Fruit fly (Drosophila melanogaster): ENCODE measurements around the gene CG7102.

The CG7102 gene

DNA sequence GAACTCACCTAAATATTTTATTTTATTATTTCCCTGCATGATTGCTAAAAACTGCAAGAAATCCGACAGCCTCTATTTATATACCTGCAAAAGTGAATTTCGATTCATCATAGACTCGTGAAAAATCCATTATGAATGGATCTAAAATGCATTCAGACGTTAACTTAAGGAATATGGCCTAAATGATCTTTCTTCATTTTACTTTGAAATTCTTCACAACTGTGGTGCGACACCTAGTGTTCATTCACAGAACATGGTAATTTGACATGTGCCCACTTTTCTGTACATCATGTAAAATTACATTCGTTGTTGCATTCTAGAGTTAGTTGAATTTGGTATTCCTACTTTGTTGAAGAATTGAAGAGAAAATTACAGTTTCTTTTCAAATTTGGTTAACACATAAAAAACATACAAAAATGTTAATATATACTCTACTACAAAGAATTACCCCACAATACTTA is 3.4 kb upstream of the CG7102 start, which contains the start of gene Spn28Db (continued):
- TF ChIP-seq B-H2 (GFP tag; optimal IDR thresholded peaks at IDR 0.05): peak; percentile 20
- peak; percentile 41 for TF ChIP-seq CG3163 (GFP tag; optimal IDR thresholded peaks at IDR 0.05)
- TF ChIP-seq CG9215 (GFP tag; IDR thresholded peaks at IDR 0.05): no peak
- no peak for TF ChIP-seq CG15269 (tag; optimal IDR thresholded peaks at IDR 0.05)
- no peak for TF ChIP-seq rib (GFP tag; IDR thresholded peaks at IDR 0.05)
- TF ChIP-seq CG17568 (GFP tag; optimal IDR thresholded peaks at IDR 0.05): no peak
- TF ChIP-seq Scr (GFP tag; IDR thresholded peaks at IDR 0.05; ENCODE audit: partially characterized antibody): peak; percentile 29; the same call in 1 of the 2 replicates
- no peak for TF ChIP-seq Atf3 (GFP tag; optimal IDR thresholded peaks at IDR 0.05)
- peak; percentile 12 for TF ChIP-seq zfh2 (GFP tag; optimal IDR thresholded peaks at IDR 0.05)
- no peak for TF ChIP-seq slp2 (GFP tag; optimal IDR thresholded peaks at IDR 0.05)
- peak in 1 of 2 experiments; percentile 28 for TF ChIP-seq chif (GFP tag; optimal IDR thresholded peaks at IDR 0.05)
- TF ChIP-seq CG15696 (tag; optimal IDR thresholded peaks at IDR 0.05): peak; percentile 8
- peak; percentile 14; the same call in 1 of the 2 replicates for TF ChIP-seq CG32532 (GFP tag; IDR thresholded peaks at IDR 0.05)
- peak; percentile 72 for TF ChIP-seq CG6791 (GFP tag; IDR thresholded peaks at IDR 0.05; ENCODE audit: partially characterized antibody)
- no peak for TF ChIP-seq CG12219 (GFP tag; optimal IDR thresholded peaks at IDR 0.05)
- no peak for TF ChIP-seq E2f1 (GFP tag; IDR thresholded peaks at IDR 0.05)
- peak; percentile 3 for TF ChIP-seq D19A (tag; optimal IDR thresholded peaks at IDR 0.05)
- TF ChIP-seq HLH54F (GFP tag; optimal IDR thresholded peaks at IDR 0.05): peak; percentile 27
- peak; percentile 9 for TF ChIP-seq CG14710 (tag; optimal IDR thresholded peaks at IDR 0.05)
- no peak for TF ChIP-seq GATAe (GFP tag; conservative IDR thresholded peaks at IDR 0.05)
- peak; percentile 33 for TF ChIP-seq pho (GFP tag; optimal IDR thresholded peaks at IDR 0.05)
- TF ChIP-seq CG42726 (GFP tag; IDR thresholded peaks at IDR 0.05; ENCODE audit: partially characterized antibody): peak; percentile 62
- TF ChIP-seq cad (GFP tag; optimal IDR thresholded peaks at IDR 0.05): no peak
- TF ChIP-seq ftz-f1 (GFP tag; optimal IDR thresholded peaks at IDR 0.05): no peak
- TF ChIP-seq Neu2 (GFP tag; optimal IDR thresholded peaks at IDR 0.05; ENCODE audit: borderline replicate concordance): no peak
- TF ChIP-seq Gug (GFP tag; IDR thresholded peaks at IDR 0.05): no peak
- peak; percentile 16 for TF ChIP-seq slou (GFP tag; optimal IDR thresholded peaks at IDR 0.05)
- peak; percentile 11 for TF ChIP-seq nmo (GFP tag; optimal IDR thresholded peaks at IDR 0.05)
- peak; percentile 26 for TF ChIP-seq Side (GFP tag; optimal IDR thresholded peaks at IDR 0.05)
- no peak for TF ChIP-seq hth (optimal IDR thresholded peaks at IDR 0.05)
- no peak for TF ChIP-seq CG12071 (GFP tag; optimal IDR thresholded peaks at IDR 0.05)
- no peak for TF ChIP-seq CG30431 (GFP tag; optimal IDR thresholded peaks at IDR 0.05)
- TF ChIP-seq CG10267 (tag; optimal IDR thresholded peaks at IDR 0.05): peak; percentile 22
- TF ChIP-seq inv (GFP tag; IDR thresholded peaks at IDR 0.05; ENCODE audit: partially characterized antibody): peak; percentile 31; the same call in 1 of the 2 replicates
- TF ChIP-seq CG7963 (GFP tag; IDR thresholded peaks at IDR 0.05; ENCODE audit: partially characterized antibody): peak; percentile 56; the same call in 1 of the 3 replicates
- no peak for TF ChIP-seq Blimp-1 (GFP tag; optimal IDR thresholded peaks at IDR 0.05)
- peak; percentile 48 for TF ChIP-seq Lhr (GFP tag; optimal IDR thresholded peaks at IDR 0.05)
- TF ChIP-seq Myb (GFP tag; optimal IDR thresholded peaks at IDR 0.05): peak; percentile 76
- TF ChIP-seq bigmax (GFP tag; optimal IDR thresholded peaks at IDR 0.05): no peak
- TF ChIP-seq CG18764 (GFP tag; optimal IDR thresholded peaks at IDR 0.05): peak; percentile 10
- no peak for TF ChIP-seq ems (GFP tag; optimal IDR thresholded peaks at IDR 0.05)
- peak; percentile 9 for TF ChIP-seq Jarid2 (GFP tag; optimal IDR thresholded peaks at IDR 0.05)
- peak; percentile 58; the same call in 1 of the 2 replicates for TF ChIP-seq NFAT (GFP tag; IDR thresholded peaks at IDR 0.05)
- no peak for TF ChIP-seq CG31224 (GFP tag; IDR thresholded peaks at IDR 0.05)
- TF ChIP-seq Bdp1 (GFP tag; optimal IDR thresholded peaks at IDR 0.05): no peak
- TF ChIP-seq CG4404 (GFP tag; IDR thresholded peaks at IDR 0.05): no peak
- TF ChIP-seq Ets97D (GFP tag; optimal IDR thresholded peaks at IDR 0.05): peak; percentile 1
- peak; percentile 52 for TF ChIP-seq CG1603 (tag; optimal IDR thresholded peaks at IDR 0.05)
- no peak for TF ChIP-seq grn (GFP tag; optimal IDR thresholded peaks at IDR 0.05)
- TF ChIP-seq Med (GFP tag): peak; percentile 80
- no peak for TF ChIP-seq Atf6 (GFP tag; IDR thresholded peaks at IDR 0.05)
